Worm (Caenorhabditis elegans): ENCODE results near the gene col-77.

- TF ChIP-seq flh-1 (GFP tag; optimal IDR thresholded peaks at IDR 0.05) (no peak), elt-3 (tag; optimal IDR thresholded peaks at IDR 0.05) (no peak), pha-4 (tag; optimal IDR thresholded peaks at IDR 0.05) (no peak), unc-39 (tag; optimal IDR thresholded peaks at IDR 0.05) (no peak), unc-62 (GFP tag; optimal IDR thresholded peaks at IDR 0.05) (no peak), blmp-1 (tag; optimal IDR thresholded peaks at IDR 0.05) (no peak), unc-120 (tag; optimal IDR thresholded peaks at IDR 0.05; ENCODE audit: poor library complexity, severe bottlenecking) (no peak), ces-1 (GFP tag; optimal IDR thresholded peaks at IDR 0.05) (no peak), mls-2 (tag; optimal IDR thresholded peaks at IDR 0.05) (no peak), snpc-4 (tag; optimal IDR thresholded peaks at IDR 0.05) (no peak)
Measured at ce11 chrII:8321244-8321643, 37.9 kb downstream of the col-77 start, which contains the start of gene shw-1.
